Fruit fly (Drosophila melanogaster): ENCODE data around the gene Mco1.

Mco1 gene

DNA sequence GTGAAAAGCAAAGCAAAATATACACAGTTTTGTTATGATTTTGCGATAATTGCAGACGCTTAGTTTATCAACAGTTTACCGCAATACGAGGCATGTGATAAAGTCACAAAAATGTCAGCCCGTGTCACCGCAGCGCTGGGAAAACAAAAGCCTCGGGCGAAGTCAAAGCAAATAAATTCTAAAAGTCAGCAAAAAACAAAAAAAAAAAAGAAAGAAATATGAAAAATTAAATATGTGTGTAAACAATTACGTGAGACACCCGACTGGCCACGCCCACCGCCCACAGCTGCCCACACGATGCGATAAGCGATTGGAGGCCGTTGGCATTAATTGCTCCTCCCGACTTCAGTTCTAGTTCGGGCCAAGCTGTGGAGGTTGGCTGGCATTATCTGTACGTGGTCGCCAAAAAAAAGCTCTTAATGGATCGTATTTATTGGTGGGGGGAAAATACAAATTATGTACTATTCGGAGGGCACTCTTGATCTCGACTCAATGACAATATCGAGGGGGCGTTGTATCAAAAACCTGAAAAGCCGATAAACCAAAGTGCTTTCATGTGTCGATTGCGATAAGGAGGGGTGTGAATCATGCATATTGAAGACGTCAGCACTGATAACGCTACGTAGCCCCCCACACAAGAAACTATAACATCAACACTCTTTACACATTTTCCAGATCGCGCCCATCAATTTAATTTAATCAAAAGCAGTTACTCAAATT lies 43.1 kb downstream of the Mco1 start:
- peak; percentile 13 for TF ChIP-seq Eip93F (GFP tag; optimal IDR thresholded peaks at IDR 0.05)
- TF ChIP-seq pdm3 (GFP tag; optimal IDR thresholded peaks at IDR 0.05) = no peak
- TF ChIP-seq fd85E (GFP tag; optimal IDR thresholded peaks at IDR 0.05) = no peak
- TF ChIP-seq Sox14 (GFP tag; optimal IDR thresholded peaks at IDR 0.05) = no peak
- no peak for TF ChIP-seq dsx (GFP tag; optimal IDR thresholded peaks at IDR 0.05; ENCODE audit: poor library complexity, severe bottlenecking)
- TF ChIP-seq CG8119 (GFP tag; IDR thresholded peaks at IDR 0.05) = no peak
- TF ChIP-seq fd59A (GFP tag; optimal IDR thresholded peaks at IDR 0.05) = no peak
- no peak for TF ChIP-seq CG1621 (tag; optimal IDR thresholded peaks at IDR 0.05)
- TF ChIP-seq vri (GFP tag; optimal IDR thresholded peaks at IDR 0.05) = peak; percentile 77
- TF ChIP-seq CG6792 (GFP tag; optimal IDR thresholded peaks at IDR 0.05) = no peak
- no peak for TF ChIP-seq Lpt (GFP tag; optimal IDR thresholded peaks at IDR 0.05)
- TF ChIP-seq CG6276 (GFP tag; optimal IDR thresholded peaks at IDR 0.05) = no peak
- TF ChIP-seq svp (GFP tag) = peak; percentile 78
- peak; percentile 8 for TF ChIP-seq fkh (GFP tag; optimal IDR thresholded peaks at IDR 0.05)
- no peak for TF ChIP-seq achi (GFP tag; optimal IDR thresholded peaks at IDR 0.05)
- no peak for TF ChIP-seq dac (GFP tag; optimal IDR thresholded peaks at IDR 0.05)

DNA sequence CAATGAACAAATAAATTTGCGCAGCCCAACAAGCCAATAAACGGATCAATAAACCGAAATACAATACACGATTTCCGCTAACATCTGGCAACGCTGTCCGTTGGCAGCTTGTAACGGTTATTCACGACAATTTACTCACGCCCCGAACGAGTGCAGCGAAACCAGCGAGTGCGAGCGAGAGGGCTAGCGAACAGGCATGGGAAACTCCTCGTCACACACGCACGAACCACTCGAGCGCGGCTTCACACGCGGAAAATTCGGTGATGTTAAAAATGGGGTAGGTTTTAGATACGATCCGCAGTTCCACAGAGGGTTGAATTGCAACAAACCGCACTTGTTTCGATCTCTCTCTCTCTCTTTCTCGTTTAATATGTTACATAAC lies 43.7 kb downstream of the Mco1 start:
- no peak for TF ChIP-seq dac (GFP tag; optimal IDR thresholded peaks at IDR 0.05)
- TF ChIP-seq CG10669 (GFP tag; optimal IDR thresholded peaks at IDR 0.05) = no peak
- TF ChIP-seq CG32006 (GFP tag; optimal IDR thresholded peaks at IDR 0.05) = no peak
- no peak for TF ChIP-seq OdsH (GFP tag; optimal IDR thresholded peaks at IDR 0.05)
- TF ChIP-seq CG1621 (tag; optimal IDR thresholded peaks at IDR 0.05) = no peak
- TF ChIP-seq CG11902 (GFP tag; optimal IDR thresholded peaks at IDR 0.05) = no peak

DNA sequence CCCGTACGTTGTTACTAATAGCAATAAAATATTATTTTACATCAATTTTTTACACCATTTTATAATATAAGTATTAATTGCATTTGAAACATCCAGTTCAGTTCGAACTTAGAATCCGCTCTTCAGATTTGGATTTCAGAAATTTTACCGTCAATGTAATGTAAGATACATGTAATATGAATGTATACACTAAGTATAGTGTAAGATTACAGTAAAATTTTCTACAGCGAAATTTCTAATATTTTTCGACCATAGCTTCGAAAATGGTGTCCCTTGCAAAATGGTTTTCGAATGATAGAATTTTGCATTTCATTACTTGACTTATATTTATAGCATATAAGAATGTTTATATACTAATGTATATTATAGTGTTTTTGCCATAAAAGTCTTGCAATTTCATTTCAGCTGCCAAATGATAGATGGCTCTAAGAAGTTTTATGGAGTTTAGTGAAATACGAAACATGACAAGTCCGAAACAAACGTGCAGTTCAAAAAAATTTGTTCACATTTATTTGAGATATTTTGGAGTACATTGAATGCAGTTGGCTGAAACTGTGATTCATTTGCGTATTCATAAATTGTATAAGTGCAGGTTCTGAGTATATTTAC lies 48.2 kb downstream of the Mco1 start:
- TF ChIP-seq svp (GFP tag) (peak; percentile 1), lz (GFP tag; optimal IDR thresholded peaks at IDR 0.05) (no peak)

DNA sequence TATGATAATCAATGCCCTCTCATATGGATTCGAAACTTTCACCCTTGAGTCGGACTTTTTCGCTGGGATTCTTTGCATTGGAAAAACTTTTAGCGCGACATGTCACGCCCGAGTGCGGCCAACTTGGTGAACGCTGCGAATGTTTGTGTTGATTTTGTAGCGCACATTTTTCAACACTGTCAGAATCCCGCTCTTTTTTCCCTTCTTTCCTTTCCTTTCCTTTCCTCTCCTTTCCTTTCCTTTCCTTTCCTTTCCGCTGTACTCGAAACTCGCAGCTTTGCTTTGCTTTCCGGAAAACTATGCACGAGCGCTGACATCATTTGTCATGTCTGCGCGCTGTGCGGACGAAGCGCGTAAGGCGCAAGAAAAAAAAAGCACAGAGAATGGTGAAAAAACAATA lies 51.0 kb downstream of the Mco1 start:
- no peak for TF ChIP-seq esn (GFP tag; optimal IDR thresholded peaks at IDR 0.05)
- TF ChIP-seq CG7368 (GFP tag; optimal IDR thresholded peaks at IDR 0.05) = no peak
- no peak for TF ChIP-seq Sox102F (GFP tag; optimal IDR thresholded peaks at IDR 0.05)
- no peak for TF ChIP-seq OdsH (GFP tag; optimal IDR thresholded peaks at IDR 0.05)
- no peak for TF ChIP-seq salr (GFP tag; optimal IDR thresholded peaks at IDR 0.05)
- TF ChIP-seq dsx (GFP tag; optimal IDR thresholded peaks at IDR 0.05; ENCODE audit: poor library complexity, severe bottlenecking) = no peak
- TF ChIP-seq CG31627 (GFP tag; optimal IDR thresholded peaks at IDR 0.05) = no peak
- no peak for TF ChIP-seq ss (GFP tag; optimal IDR thresholded peaks at IDR 0.05)
- TF ChIP-seq CG6854 (GFP tag; optimal IDR thresholded peaks at IDR 0.05) = no peak
- no peak for TF ChIP-seq svp (GFP tag)
- no peak for TF ChIP-seq dac (GFP tag; optimal IDR thresholded peaks at IDR 0.05)
- no peak for TF ChIP-seq CG11762 (GFP tag; optimal IDR thresholded peaks at IDR 0.05; ENCODE audit: insufficient read depth)
- TF ChIP-seq Eip78C (GFP tag) = no peak
- TF ChIP-seq CG32006 (GFP tag; optimal IDR thresholded peaks at IDR 0.05) = no peak
- TF ChIP-seq fkh (GFP tag; optimal IDR thresholded peaks at IDR 0.05) = no peak
- no peak for TF ChIP-seq Smox (GFP tag; optimal IDR thresholded peaks at IDR 0.05)
- no peak for TF ChIP-seq CG11902 (GFP tag; optimal IDR thresholded peaks at IDR 0.05)
- no peak for TF ChIP-seq Ets21C (GFP tag; optimal IDR thresholded peaks at IDR 0.05)
- no peak for TF ChIP-seq CG16779 (tag; optimal IDR thresholded peaks at IDR 0.05)
- no peak for TF ChIP-seq vri (GFP tag; optimal IDR thresholded peaks at IDR 0.05)
